Worm (Caenorhabditis elegans) whole organism, L2 larva: ENCODE measurements around the gene W01D2.1.

Source experiments
- R02D3.7 ChIP-seq: fragments of 150-350 bp; optimal IDR thresholded peaks from 2 replicates; lab custom pipeline; 2014; ENCODE audit warnings: missing biosample characterization, missing genetic modification characterization
- ceh-82 ChIP-seq: fragments of 150-350 bp; optimal IDR thresholded peaks from 2 replicates; lab custom pipeline; 2014; ENCODE audit warnings: missing biosample characterization, missing genetic modification characterization
- fos-1 ChIP-seq: fragments of 150-350 bp; optimal IDR thresholded peaks from 2 replicates; lab custom pipeline; 2014; ENCODE audit warnings: missing biosample characterization, missing genetic modification characterization
- lin-39 ChIP-seq: fragments of 150-350 bp; optimal IDR thresholded peaks from 2 replicates; lab custom pipeline; 2014; ENCODE audit warnings: missing biosample characterization, missing genetic modification reagents, missing genetic modification characterization
- mdl-1 ChIP-seq, 2 experiments: fragments of 150-350 bp in 1 of 2; sonication (generic microtip) in 1 of 2; optimal IDR thresholded peaks; 2 replicates each; lab custom pipeline; 2017; ENCODE audit warnings: missing biosample characterization in 2 of 2, missing genetic modification characterization in 2 of 2
- nhr-21 ChIP-seq: fragments of 150-350 bp; optimal IDR thresholded peaks from 2 replicates; lab custom pipeline; 2014; ENCODE audit warnings: missing biosample characterization, missing genetic modification characterization
- unc-62 ChIP-seq: fragments of 150-350 bp; optimal IDR thresholded peaks from 2 replicates; lab custom pipeline; 2014; ENCODE audit warnings: missing biosample characterization, missing genetic modification reagents, missing genetic modification characterization

DNA sequence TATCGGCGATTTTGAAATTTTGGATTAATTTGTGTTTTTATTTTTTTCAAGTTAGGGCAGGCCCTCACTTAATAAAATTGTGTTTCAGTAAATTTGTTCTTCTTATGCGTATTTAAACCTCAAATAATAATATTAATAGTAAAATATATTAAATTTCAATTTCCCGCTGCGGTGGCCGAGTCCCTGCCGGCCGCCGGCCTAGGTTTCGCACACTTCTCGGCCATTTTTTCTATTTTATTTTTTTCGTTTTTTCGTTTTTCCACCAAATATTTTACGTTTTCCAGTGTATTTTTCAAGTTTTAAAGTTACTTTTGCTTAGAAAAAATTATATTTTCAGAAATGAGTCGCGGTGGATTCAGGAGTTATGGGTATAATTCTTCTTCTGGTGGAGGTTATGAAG, 41.6 kb downstream of the W01D2.1 start, which contains the start of gene rbm-28:
- no peak for TF ChIP-seq ceh-82
- no peak for TF ChIP-seq nhr-21 (tag; lab: Kevin White, UChicago)
- no peak for TF ChIP-seq lin-39 (tag; lab: Kevin White, UChicago)
- TF ChIP-seq unc-62: no peak
- TF ChIP-seq R02D3.7 (tag; lab: Kevin White, UChicago): no peak
- no peak for TF ChIP-seq fos-1
- TF ChIP-seq mdl-1 (tag; optimal IDR thresholded peaks at IDR 0.05; lab: Kevin White, UChicago): no peak
